Fruit fly (Drosophila melanogaster) whole organism, embryonic: ENCODE measurements around the gene CG43078.

Experiments
- Atf-2 ChIP-seq: fragments of 200-800 bp; sonication (Bioruptor generic); optimal IDR thresholded peaks from 2 replicates; lab custom pipeline; 2016; ENCODE audit warnings: missing biosample characterization, missing genetic modification characterization
- Blimp-1 ChIP-seq: fragments of 200-800 bp; sonication (Bioruptor generic); optimal IDR thresholded peaks from 3 replicates; lab custom pipeline; 2018; ENCODE audit warnings: missing biosample characterization, missing genetic modification characterization, mild to moderate bottlenecking, moderate library complexity, missing genetic modification reagents
- CG10543 ChIP-seq: fragments of 200-800 bp; sonication (Bioruptor generic); optimal IDR thresholded peaks from 3 replicates; lab custom pipeline; 2017; ENCODE audit warnings: missing biosample characterization, mild to moderate bottlenecking, missing genetic modification characterization, moderate library complexity
- CG11723 ChIP-seq: fragments of 200-800 bp; sonication (Bioruptor generic); optimal IDR thresholded peaks from 2 replicates; lab custom pipeline; 2017; ENCODE audit warnings: missing biosample characterization, mild to moderate bottlenecking, missing genetic modification characterization
- CG12071 ChIP-seq: fragments of 200-800 bp; sonication (Bioruptor generic); optimal IDR thresholded peaks from 3 replicates; lab custom pipeline; 2018; ENCODE audit warnings: missing biosample characterization, mild to moderate bottlenecking, missing genetic modification characterization
- CG12769 ChIP-seq: fragments of 200-800 bp; sonication (Bioruptor generic); optimal IDR thresholded peaks from 2 replicates; lab custom pipeline; 2019; ENCODE audit warnings: missing biosample characterization, mild to moderate bottlenecking, missing genetic modification characterization, moderate library complexity
- CG13624 ChIP-seq: fragments of 200-800 bp; sonication (Bioruptor generic); optimal IDR thresholded peaks from 2 replicates; lab custom pipeline; 2016; ENCODE audit warnings: missing biosample characterization, missing genetic modification characterization
- CG15269 ChIP-seq: fragments of 200-800 bp; sonication (Bioruptor generic); optimal IDR thresholded peaks from 2 replicates; lab custom pipeline; 2018; ENCODE audit warnings: missing biosample characterization, mild to moderate bottlenecking, missing genetic modification characterization, moderate library complexity
- CG16779 ChIP-seq: fragments of 200-800 bp; sonication (Bioruptor generic); IDR thresholded peaks from 2 replicates; pipeline ENCODE4 v1.3.6; 2022; ENCODE audit warnings: missing biosample characterization, missing genetic modification characterization
- CG17385 ChIP-seq: fragments of 200-800 bp; sonication (Bioruptor generic); optimal IDR thresholded peaks from 3 replicates; lab custom pipeline; 2018; ENCODE audit warnings: missing biosample characterization, mild to moderate bottlenecking, missing genetic modification characterization
- CG18599 ChIP-seq: fragments of 200-800 bp; sonication (Bioruptor generic); optimal IDR thresholded peaks from 3 replicates; lab custom pipeline; 2017; ENCODE audit warnings: missing biosample characterization, missing genetic modification characterization, mild to moderate bottlenecking, moderate library complexity, missing genetic modification reagents
- CG2120 ChIP-seq: fragments of 200-800 bp; sonication (Bioruptor generic); optimal IDR thresholded peaks from 3 replicates; lab custom pipeline; 2016; ENCODE audit warnings: missing biosample characterization, missing genetic modification characterization
- CG2678 ChIP-seq: fragments of 200-800 bp; sonication (Bioruptor generic); optimal IDR thresholded peaks from 3 replicates; lab custom pipeline; 2019; ENCODE audit warnings: missing biosample characterization, mild to moderate bottlenecking, missing genetic modification characterization, moderate library complexity
- CG32532 ChIP-seq: fragments of 200-800 bp; sonication (Bioruptor generic); IDR thresholded peaks from 2 replicates; pipeline ENCODE4 v1.3.6; 2022; ENCODE audit warnings: missing biosample characterization, missing genetic modification characterization
- CG6175 ChIP-seq: fragments of 200-800 bp; sonication (Bioruptor generic); IDR thresholded peaks from 3 replicates; pipeline ENCODE4 v1.3.6; 2022; ENCODE audit warnings: missing biosample characterization, missing genetic modification characterization
- CG6689 ChIP-seq: fragments of 200-800 bp; sonication (Bioruptor generic); IDR thresholded peaks from 2 replicates; pipeline ENCODE4 v1.3.6; 2022; ENCODE audit warnings: missing biosample characterization, missing genetic modification characterization
- CG8290 ChIP-seq, 3 experiments: fragments of 200-800 bp; sonication (Bioruptor generic); optimal IDR thresholded peaks; 2 replicates each; lab custom pipeline; 2016 to 2019; ENCODE audit warnings: missing biosample characterization in 3 of 3, missing genetic modification characterization in 3 of 3, mild to moderate bottlenecking in 2 of 3, moderate library complexity in 1 of 3
- CG9932 ChIP-seq: fragments of 200-800 bp; sonication (Bioruptor generic); IDR thresholded peaks from 2 replicates; pipeline ENCODE4 v1.3.6; 2022; ENCODE audit warnings: missing biosample characterization, missing genetic modification characterization
- CHES-1-like ChIP-seq: fragments of 200-800 bp; sonication (Bioruptor generic); optimal IDR thresholded peaks from 2 replicates; lab custom pipeline; 2016; ENCODE audit warnings: missing biosample characterization, missing genetic modification characterization
- Dbx ChIP-seq: fragments of 200-800 bp; sonication (Bioruptor generic); IDR thresholded peaks from 3 replicates; pipeline ENCODE4 v1.3.6; 2022; ENCODE audit warnings: missing biosample characterization, missing genetic modification characterization
- Gug ChIP-seq: fragments of 200-800 bp; sonication (Bioruptor generic); IDR thresholded peaks from 4 replicates; pipeline ENCODE4 v1.3.6; 2022; ENCODE audit warnings: missing biosample characterization, missing genetic modification characterization
- Med ChIP-seq: fragments of 200-800 bp; sonication (Bioruptor generic); peaks from one replicate; lab custom pipeline; 2016; ENCODE audit warnings: missing biosample characterization, missing genetic modification characterization, mild to moderate bottlenecking, inconsistent platforms, moderate library complexity
- NFAT ChIP-seq: fragments of 200-800 bp; sonication (Bioruptor generic); IDR thresholded peaks from 2 replicates; pipeline ENCODE4 v1.3.6; 2022; ENCODE audit warnings: missing biosample characterization, missing genetic modification characterization
- Nf-YC ChIP-seq: fragments of 200-800 bp; optimal IDR thresholded peaks from 3 replicates; lab custom pipeline; 2019; ENCODE audit warnings: missing biosample characterization, mild to moderate bottlenecking, missing genetic modification characterization, moderate library complexity
- Oli ChIP-seq: fragments of 200-800 bp; sonication (Bioruptor generic); optimal IDR thresholded peaks from 2 replicates; lab custom pipeline; 2018; ENCODE audit warnings: missing biosample characterization, mild to moderate bottlenecking, missing genetic modification characterization, moderate library complexity
- Pdp1 ChIP-seq, 2 experiments: fragments of 200-800 bp; sonication (Bioruptor generic); optimal IDR thresholded peaks; 3 replicates each; lab custom pipeline; 2016; ENCODE audit warnings: missing biosample characterization in 2 of 2, missing genetic modification characterization in 2 of 2, mild to moderate bottlenecking in 1 of 2, moderate library complexity in 1 of 2
- Ravus ChIP-seq: fragments of 200-800 bp; sonication (Bioruptor generic); IDR thresholded peaks from 2 replicates; pipeline ENCODE4 v1.3.6; 2022; ENCODE audit warnings: missing biosample characterization, missing genetic modification characterization
- Rfx ChIP-seq: fragments of 200-800 bp; sonication (Bioruptor generic); IDR thresholded peaks from 2 replicates; pipeline ENCODE4 v1.3.6; 2022; ENCODE audit warnings: missing biosample characterization, missing genetic modification characterization
- Sin3A ChIP-seq: fragments of >200 bp; optimal IDR thresholded peaks from 2 replicates; lab custom pipeline; 2018
- bsh ChIP-seq, 2 experiments: fragments of 200-800 bp; sonication (Bioruptor generic); optimal IDR thresholded peaks; 2 replicates each; lab custom pipeline; 2017 to 2018; ENCODE audit warnings: mild to moderate bottlenecking in 2 of 2, missing biosample characterization in 2 of 2, missing genetic modification characterization in 2 of 2, moderate library complexity in 1 of 2
- ci ChIP-seq: fragments of 200-800 bp; sonication (Bioruptor generic); IDR thresholded peaks from 3 replicates; pipeline ENCODE4 v1.3.6; 2022; ENCODE audit warnings: missing biosample characterization, missing genetic modification characterization
- cwo ChIP-seq: fragments of 200-800 bp; sonication (Bioruptor generic); optimal IDR thresholded peaks from 3 replicates; lab custom pipeline; 2017; ENCODE audit warnings: missing biosample characterization, missing genetic modification characterization, mild to moderate bottlenecking, moderate library complexity, missing genetic modification reagents
- dmrt11E ChIP-seq: fragments of 200-800 bp; sonication (Bioruptor generic); optimal IDR thresholded peaks from 3 replicates; lab custom pipeline; 2018; ENCODE audit warnings: missing biosample characterization, mild to moderate bottlenecking, missing genetic modification characterization, moderate library complexity
- dpn ChIP-seq, 2 experiments: fragments of 200-800 bp; sonication (Bioruptor generic); optimal IDR thresholded peaks; 3 replicates each; lab custom pipeline; 2016; ENCODE audit warnings: missing biosample characterization in 2 of 2, missing genetic modification characterization in 2 of 2
- dysf ChIP-seq: fragments of 200-800 bp; sonication (Bioruptor generic); IDR thresholded peaks from 3 replicates; pipeline ENCODE4 v1.3.6; 2022; ENCODE audit warnings: missing biosample characterization, missing genetic modification characterization
- grau ChIP-seq: fragments of 200-800 bp; optimal IDR thresholded peaks from 3 replicates; lab custom pipeline; 2019; ENCODE audit warnings: missing biosample characterization, mild to moderate bottlenecking, missing genetic modification characterization, moderate library complexity
- gsb ChIP-seq: fragments of 200-800 bp; sonication (Bioruptor generic); IDR thresholded peaks from 2 replicates; pipeline ENCODE4 v1.3.6; 2022; ENCODE audit warnings: missing biosample characterization, missing genetic modification characterization
- her ChIP-seq: fragments of 200-800 bp; sonication (Bioruptor generic); optimal IDR thresholded peaks from 2 replicates; lab custom pipeline; 2016; ENCODE audit warnings: missing biosample characterization, missing genetic modification characterization
- jumu ChIP-seq: fragments of 200-800 bp; sonication (Bioruptor generic); optimal IDR thresholded peaks from 3 replicates; lab custom pipeline; 2016; ENCODE audit warnings: missing biosample characterization, missing genetic modification characterization
- kah ChIP-seq: fragments of 200-800 bp; sonication (Bioruptor generic); optimal IDR thresholded peaks from 2 replicates; lab custom pipeline; 2018; ENCODE audit warnings: missing biosample characterization, mild to moderate bottlenecking, missing genetic modification characterization
- odd ChIP-seq: fragments of 200-800 bp; sonication (Bioruptor generic); optimal IDR thresholded peaks from 2 replicates; lab custom pipeline; 2017; ENCODE audit warnings: missing biosample characterization, mild to moderate bottlenecking, missing genetic modification characterization
- org-1 ChIP-seq: fragments of 200-800 bp; sonication (Bioruptor generic); optimal IDR thresholded peaks from 2 replicates; lab custom pipeline; 2017; ENCODE audit warnings: missing biosample characterization, missing genetic modification characterization
- pan ChIP-seq, 4 experiments: fragments of >200 bp in 3 of 4; fragments of 200-800 bp in 1 of 4; sonication (Bioruptor generic) in 1 of 4; optimal IDR thresholded peaks in 3 of 4; IDR thresholded peaks in 1 of 4; 2 replicates each; pipeline versions ENCODE4 v1.3.6 to Lab custom; 2017 to 2022; ENCODE audit warnings: missing biosample characterization in 2 of 4, missing genetic modification characterization in 2 of 4, mixed read lengths in 1 of 4
- peb ChIP-seq: fragments of 200-800 bp; sonication (Bioruptor generic); IDR thresholded peaks from 2 replicates; pipeline ENCODE4 v1.3.6; 2022; ENCODE audit warnings: missing biosample characterization, missing genetic modification characterization
- row ChIP-seq: fragments of 200-800 bp; sonication (Bioruptor generic); IDR thresholded peaks from 3 replicates; pipeline ENCODE4 v1.3.6; 2022; ENCODE audit warnings: missing biosample characterization, missing genetic modification characterization
- slbo ChIP-seq: fragments of 200-800 bp; sonication (Bioruptor generic); IDR thresholded peaks from 2 replicates; pipeline ENCODE4 v1.3.6; 2022; ENCODE audit warnings: missing biosample characterization, missing genetic modification characterization
- so ChIP-seq: fragments of 200-800 bp; sonication (Bioruptor generic); IDR thresholded peaks from 3 replicates; pipeline ENCODE4 v1.3.6; 2022; ENCODE audit warnings: missing biosample characterization, missing genetic modification characterization
- sug ChIP-seq: fragments of 200-800 bp; optimal IDR thresholded peaks from 2 replicates; lab custom pipeline; 2019; ENCODE audit warnings: missing biosample characterization, mild to moderate bottlenecking, missing genetic modification characterization, moderate library complexity
- z ChIP-seq: fragments of 200-800 bp; sonication (Bioruptor generic); IDR thresholded peaks from 3 replicates; pipeline ENCODE4 v1.3.6; 2022; ENCODE audit warnings: missing biosample characterization, missing genetic modification characterization

CG43078 gene

DNA sequence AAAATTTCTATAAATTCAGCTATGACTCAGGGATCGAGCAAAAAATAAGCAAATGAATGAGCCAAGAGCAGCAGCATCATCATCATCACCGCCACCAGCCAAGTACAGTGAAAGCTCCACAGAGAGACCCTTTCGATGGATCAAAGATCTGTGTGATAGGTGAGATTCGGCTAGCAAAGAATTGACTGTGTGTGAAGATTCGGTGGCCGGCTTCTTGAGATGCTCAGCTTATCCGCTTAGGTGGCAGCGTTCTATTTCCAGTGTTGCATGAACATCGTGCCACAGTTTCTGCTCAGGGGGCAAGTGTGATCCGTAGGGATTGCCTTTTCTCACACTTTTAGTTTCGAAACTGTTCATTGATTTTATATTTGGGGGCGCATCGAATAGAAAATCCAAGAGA is 23.5 kb upstream of the CG43078 start:
- peak; percentile 18 for TF ChIP-seq Oli (tag; lab: Kevin White, UChicago)
- 0 out of 2 replicates have a peak, but pooled peaks have one; percentile 34 for TF ChIP-seq slbo (GFP tag; lab: Robert Waterston, UW)
- TF ChIP-seq dpn (GFP tag; optimal IDR thresholded peaks at IDR 0.05; lab: Kevin White, UChicago) = peak in 1 of 2 experiments; percentile 2
- TF ChIP-seq CG2678 (tag; lab: Kevin White, UChicago) = peak; percentile 4
- TF ChIP-seq CG12071 (GFP tag; lab: Kevin White, UChicago) = no peak
- peak; percentile 60 for TF ChIP-seq Rfx
- TF ChIP-seq CG13624 (GFP tag; lab: Kevin White, UChicago) = no peak
- peak; percentile 0 for TF ChIP-seq Nf-YC (tag; lab: Kevin White, UChicago)
- no peak for TF ChIP-seq CG8290 (GFP tag; optimal IDR thresholded peaks at IDR 0.05; lab: Kevin White, UChicago)
- peak in 1 of 2 experiments; percentile 42 for TF ChIP-seq CG8290 (tag; optimal IDR thresholded peaks at IDR 0.05; lab: Kevin White, UChicago)
- TF ChIP-seq CG18599 = no peak
- TF ChIP-seq Dbx (GFP tag; lab: Robert Waterston, UW) = peak; percentile 44; the same call in 1 of the 3 replicates
- no peak for TF ChIP-seq Pdp1 (GFP tag; optimal IDR thresholded peaks at IDR 0.05; lab: Kevin White, UChicago)
- peak; percentile 42; the same call in 2 of the 4 replicates for TF ChIP-seq Gug
- peak; percentile 13 for TF ChIP-seq her (GFP tag; lab: Kevin White, UChicago)
- peak; percentile 16 for TF ChIP-seq org-1 (GFP tag; lab: Kevin White, UChicago)
- peak; percentile 91 for TF ChIP-seq grau
- TF ChIP-seq dysf (GFP tag; lab: Robert Waterston, UW) = peak; percentile 50; the same call in 1 of the 3 replicates
- TF ChIP-seq z = 0 out of 3 replicates have a peak, but pooled peaks have one; percentile 23
- TF ChIP-seq CG16779 = 0 out of 2 replicates have a peak, but pooled peaks have one; percentile 21
- TF ChIP-seq sug = peak; percentile 6
- TF ChIP-seq NFAT (GFP tag; lab: Robert Waterston, UW) = 0 out of 2 replicates have a peak, but pooled peaks have one; percentile 46
- TF ChIP-seq gsb (GFP tag; lab: Robert Waterston, UW) = peak; percentile 27; the same call in 1 of the 2 replicates
- TF ChIP-seq cwo (GFP tag; lab: Kevin White, UChicago) = peak; percentile 13
- peak; percentile 12 for TF ChIP-seq jumu (GFP tag; lab: Kevin White, UChicago)
- TF ChIP-seq odd (GFP tag; lab: Kevin White, UChicago) = no peak
- peak; percentile 43 for TF ChIP-seq CG2120
- peak; percentile 92 for TF ChIP-seq CG6175 (GFP tag; lab: Robert Waterston, UW)
- peak; percentile 56; the same call in 1 of the 2 replicates for TF ChIP-seq CG9932
- TF ChIP-seq CG10543 (GFP tag; lab: Kevin White, UChicago) = peak; percentile 81
- TF ChIP-seq CG15269 (tag; lab: Kevin White, UChicago) = peak; percentile 3
- TF ChIP-seq peb = 0 out of 2 replicates have a peak, but pooled peaks have one; percentile 6
- no peak for TF ChIP-seq pan (optimal IDR thresholded peaks at IDR 0.05; lab: Kevin White, UChicago)
- peak in 1 of 2 experiments; percentile 30 for TF ChIP-seq pan (GFP tag; optimal IDR thresholded peaks at IDR 0.05 in 1 of 2, IDR thresholded peaks at IDR 0.05 in 1 of 2)
- peak; percentile 23; the same call in 1 of the 3 replicates for TF ChIP-seq so (GFP tag; lab: Robert Waterston, UW)
- peak; percentile 62 for TF ChIP-seq kah (GFP tag; lab: Kevin White, UChicago)
- peak; percentile 54; the same call in 1 of the 3 replicates for TF ChIP-seq ci (GFP tag; lab: Robert Waterston, UW)
- TF ChIP-seq CG32532 (GFP tag; lab: Robert Waterston, UW) = peak; percentile 42; the same call in 1 of the 2 replicates
- TF ChIP-seq Blimp-1 (GFP tag; lab: Kevin White, UChicago) = peak; percentile 0
- no peak for TF ChIP-seq Atf-2
- TF ChIP-seq Med (GFP tag; lab: Kevin White, UChicago) = peak; percentile 56
- TF ChIP-seq CHES-1-like (GFP tag; lab: Kevin White, UChicago) = peak; percentile 4
- no peak for TF ChIP-seq Ravus (GFP tag; lab: Robert Waterston, UW)
- TF ChIP-seq row = peak; percentile 61
- TF ChIP-seq CG12769 (tag; lab: Kevin White, UChicago) = peak; percentile 70
- peak in 1 of 2 experiments; percentile 11 for TF ChIP-seq bsh (GFP tag; optimal IDR thresholded peaks at IDR 0.05; lab: Kevin White, UChicago)
- TF ChIP-seq Sin3A = no peak
- no peak for TF ChIP-seq dmrt11E (tag; lab: Kevin White, UChicago)
- peak; percentile 3 for TF ChIP-seq CG17385 (GFP tag; lab: Kevin White, UChicago)
- TF ChIP-seq CG11723 (GFP tag; lab: Kevin White, UChicago) = no peak
- 0 out of 2 replicates have a peak, but pooled peaks have one; percentile 15 for TF ChIP-seq CG6689 (GFP tag; lab: Robert Waterston, UW)
